Fruit fly (Drosophila melanogaster) whole organism, embryonic: ENCODE results near the gene mats.

Source experiments
- Antp ChIP-seq: fragments of 200-800 bp; sonication (Bioruptor generic); optimal IDR thresholded peaks from 3 replicates; lab custom pipeline; 2016; ENCODE audit warnings: missing biosample characterization, missing genetic modification characterization
- Atf-2 ChIP-seq: fragments of 200-800 bp; sonication (Bioruptor generic); optimal IDR thresholded peaks from 2 replicates; lab custom pipeline; 2016; ENCODE audit warnings: missing biosample characterization, missing genetic modification characterization
- Bdp1 ChIP-seq: fragments of 200-800 bp; sonication (Bioruptor generic); optimal IDR thresholded peaks from 3 replicates; lab custom pipeline; 2016; ENCODE audit warnings: missing biosample characterization, missing genetic modification characterization
- CG10366 ChIP-seq: fragments of 200-800 bp; sonication (Bioruptor generic); IDR thresholded peaks from 2 replicates; pipeline ENCODE4 v1.3.6; 2022; ENCODE audit warnings: missing biosample characterization, missing genetic modification characterization
- CG10462 ChIP-seq: fragments of 200-800 bp; sonication (Bioruptor generic); optimal IDR thresholded peaks from 2 replicates; lab custom pipeline; 2016; ENCODE audit warnings: missing biosample characterization, missing genetic modification characterization
- CG10565 ChIP-seq: fragments of 200-800 bp; sonication (Bioruptor generic); optimal IDR thresholded peaks from 3 replicates; lab custom pipeline; 2016; ENCODE audit warnings: missing biosample characterization, mild to moderate bottlenecking, missing genetic modification characterization
- CG13123 ChIP-seq: fragments of 200-800 bp; sonication (Bioruptor generic); optimal IDR thresholded peaks from 2 replicates; lab custom pipeline; 2016; ENCODE audit warnings: missing biosample characterization, missing genetic modification characterization
- CG15011 ChIP-seq: fragments of 200-800 bp; sonication (Bioruptor generic); optimal IDR thresholded peaks from 3 replicates; lab custom pipeline; 2018; ENCODE audit warnings: missing biosample characterization, mild to moderate bottlenecking, missing genetic modification characterization
- CG17186 ChIP-seq: fragments of 200-800 bp; sonication (Bioruptor generic); optimal IDR thresholded peaks from 3 replicates; lab custom pipeline; 2017; ENCODE audit warnings: missing biosample characterization, missing genetic modification reagents, missing genetic modification characterization
- CG2202 ChIP-seq: fragments of 200-800 bp; sonication (Bioruptor generic); optimal IDR thresholded peaks from 2 replicates; lab custom pipeline; 2018; ENCODE audit warnings: missing biosample characterization, mild to moderate bottlenecking, missing genetic modification characterization
- CG30403 ChIP-seq: fragments of 200-800 bp; sonication (Bioruptor generic); optimal IDR thresholded peaks from 3 replicates; lab custom pipeline; 2016; ENCODE audit warnings: missing biosample characterization, missing genetic modification characterization
- CG31388 ChIP-seq: fragments of 200-800 bp; sonication (Bioruptor generic); optimal IDR thresholded peaks from 2 replicates; lab custom pipeline; 2016; ENCODE audit warnings: missing biosample characterization, missing genetic modification characterization
- CG31441 ChIP-seq: fragments of 200-800 bp; sonication (Bioruptor generic); IDR thresholded peaks from 2 replicates; pipeline ENCODE4 v1.3.6; 2022; ENCODE audit warnings: missing biosample characterization, missing genetic modification characterization
- CG4617 ChIP-seq: fragments of 200-800 bp; sonication (Bioruptor generic); optimal IDR thresholded peaks from 3 replicates; lab custom pipeline; 2016; ENCODE audit warnings: missing biosample characterization, missing genetic modification characterization, borderline replicate concordance
- CG9437 ChIP-seq: fragments of 200-800 bp; sonication (Bioruptor generic); optimal IDR thresholded peaks from 2 replicates; lab custom pipeline; 2018; ENCODE audit warnings: missing biosample characterization, mild to moderate bottlenecking, missing genetic modification characterization
- CG9727 ChIP-seq: fragments of 200-800 bp; sonication (Bioruptor generic); optimal IDR thresholded peaks from 3 replicates; lab custom pipeline; 2017; ENCODE audit warnings: missing biosample characterization, mild to moderate bottlenecking, missing genetic modification characterization
- Dfd ChIP-seq, 2 experiments: fragments of >200 bp; optimal IDR thresholded peaks; 2 replicates each; lab custom pipeline; 2017; ENCODE audit warnings: missing biosample characterization in 2 of 2, missing genetic modification characterization in 2 of 2
- Dref ChIP-seq: fragments of 200-800 bp; sonication (Bioruptor generic); IDR thresholded peaks from 2 replicates; pipeline ENCODE4 v1.3.6; 2022; ENCODE audit warnings: missing biosample characterization, missing genetic modification characterization
- Elba2 ChIP-seq: fragments of 200-800 bp; sonication (Bioruptor generic); optimal IDR thresholded peaks from 3 replicates; lab custom pipeline; 2016; ENCODE audit warnings: missing biosample characterization, missing genetic modification characterization
- HmgD ChIP-seq: fragments of 200-800 bp; sonication (Bioruptor generic); optimal IDR thresholded peaks from 3 replicates; lab custom pipeline; 2016; ENCODE audit warnings: missing biosample characterization, missing genetic modification characterization
- Hmx ChIP-seq: fragments of 200-800 bp; sonication (Bioruptor generic); optimal IDR thresholded peaks from 2 replicates; lab custom pipeline; 2016; ENCODE audit warnings: missing biosample characterization, missing genetic modification characterization
- Neu2 ChIP-seq: fragments of 200-800 bp; sonication (Bioruptor generic); optimal IDR thresholded peaks from 3 replicates; lab custom pipeline; 2016; ENCODE audit warnings: missing biosample characterization, missing genetic modification characterization, borderline replicate concordance
- Nf-YA ChIP-seq: fragments of 200-800 bp; sonication (Bioruptor generic); IDR thresholded peaks from 2 replicates; pipeline ENCODE4 v1.3.6; 2022; ENCODE audit warnings: missing biosample characterization, missing genetic modification characterization
- Six4 ChIP-seq: fragments of 200-800 bp; sonication (Bioruptor generic); optimal IDR thresholded peaks from 2 replicates; lab custom pipeline; 2016; ENCODE audit warnings: missing biosample characterization, missing genetic modification characterization
- Usf ChIP-seq: fragments of 200-800 bp; sonication (Bioruptor generic); optimal IDR thresholded peaks from 2 replicates; lab custom pipeline; 2017; ENCODE audit warnings: missing genotype, missing biosample characterization, missing genetic modification characterization
- abd-A ChIP-seq: fragments of 200-800 bp; sonication (Bioruptor generic); optimal IDR thresholded peaks from 3 replicates; lab custom pipeline; 2019; ENCODE audit warnings: missing biosample characterization, mild to moderate bottlenecking, missing genetic modification characterization, moderate library complexity
- chif ChIP-seq, 2 experiments: fragments of 200-800 bp; sonication (Bioruptor generic); optimal IDR thresholded peaks; 3 replicates each; lab custom pipeline; 2016; ENCODE audit warnings: missing biosample characterization in 2 of 2, missing genetic modification characterization in 2 of 2
- chinmo ChIP-seq: fragments of 200-800 bp; sonication (Bioruptor generic); IDR thresholded peaks from 4 replicates; pipeline ENCODE4 v1.3.6; 2022; ENCODE audit warnings: missing biosample characterization, missing genetic modification characterization; ENCODE audit not compliant: partially characterized antibody
- dpn ChIP-seq, 2 experiments: fragments of 200-800 bp; sonication (Bioruptor generic); optimal IDR thresholded peaks; 3 replicates each; lab custom pipeline; 2016; ENCODE audit warnings: missing biosample characterization in 2 of 2, missing genetic modification characterization in 2 of 2
- dysf ChIP-seq: fragments of 200-800 bp; sonication (Bioruptor generic); IDR thresholded peaks from 3 replicates; pipeline ENCODE4 v1.3.6; 2022; ENCODE audit warnings: missing biosample characterization, missing genetic modification characterization
- emc ChIP-seq: fragments of 200-800 bp; sonication (Bioruptor generic); optimal IDR thresholded peaks from 2 replicates; lab custom pipeline; 2016; ENCODE audit warnings: missing biosample characterization, missing genetic modification characterization
- gem ChIP-seq: fragments of 200-800 bp; sonication (Bioruptor generic); optimal IDR thresholded peaks from 2 replicates; lab custom pipeline; 2019; ENCODE audit warnings: missing biosample characterization, mild to moderate bottlenecking, missing genetic modification characterization, moderate library complexity
- gsb ChIP-seq: fragments of 200-800 bp; sonication (Bioruptor generic); IDR thresholded peaks from 2 replicates; pipeline ENCODE4 v1.3.6; 2022; ENCODE audit warnings: missing biosample characterization, missing genetic modification characterization
- gsb-n ChIP-seq: fragments of 200-800 bp; sonication (Bioruptor generic); optimal IDR thresholded peaks from 3 replicates; lab custom pipeline; 2018; ENCODE audit warnings: missing biosample characterization, mild to moderate bottlenecking, missing genetic modification characterization
- hbn ChIP-seq: fragments of 200-800 bp; sonication (Bioruptor generic); IDR thresholded peaks from 2 replicates; pipeline ENCODE4 v1.3.6; 2022; ENCODE audit warnings: missing biosample characterization, missing genetic modification characterization; ENCODE audit not compliant: partially characterized antibody
- nerfin-1 ChIP-seq: fragments of 200-800 bp; sonication (Bioruptor generic); optimal IDR thresholded peaks from 3 replicates; lab custom pipeline; 2019; ENCODE audit warnings: missing biosample characterization, mild to moderate bottlenecking, missing genetic modification characterization, moderate library complexity
- onecut ChIP-seq: fragments of 200-800 bp; sonication (Bioruptor generic); IDR thresholded peaks from 2 replicates; pipeline ENCODE4 v1.3.6; 2022; ENCODE audit warnings: missing biosample characterization, missing genetic modification characterization
- otp ChIP-seq: fragments of 200-800 bp; sonication (Bioruptor generic); IDR thresholded peaks from 3 replicates; pipeline ENCODE4, ENCODE4 v1.3.6; 2022; ENCODE audit warnings: missing biosample characterization, missing genetic modification characterization
- phol ChIP-seq: fragments of 200-800 bp; sonication (Bioruptor generic); optimal IDR thresholded peaks from 3 replicates; lab custom pipeline; 2018; ENCODE audit warnings: missing biosample characterization, mild to moderate bottlenecking, missing genetic modification characterization, moderate library complexity
- pum ChIP-seq: fragments of 200-800 bp; sonication (Bioruptor generic); optimal IDR thresholded peaks from 2 replicates; lab custom pipeline; 2016; ENCODE audit warnings: missing biosample characterization, missing genetic modification characterization
- repo ChIP-seq: fragments of 200-800 bp; sonication (Bioruptor generic); optimal IDR thresholded peaks from 2 replicates; lab custom pipeline; 2016; ENCODE audit warnings: missing biosample characterization, missing genetic modification characterization
- sd ChIP-seq: fragments of 200-800 bp; sonication (Bioruptor generic); optimal IDR thresholded peaks from 3 replicates; lab custom pipeline; 2018; ENCODE audit warnings: missing biosample characterization, mild to moderate bottlenecking, missing genetic modification characterization, moderate library complexity
- sisA ChIP-seq: fragments of 200-800 bp; sonication (Bioruptor generic); IDR thresholded peaks from 2 replicates; pipeline ENCODE4 v1.3.6; 2022; ENCODE audit warnings: missing biosample characterization, missing genetic modification characterization
- slbo ChIP-seq: fragments of 200-800 bp; sonication (Bioruptor generic); IDR thresholded peaks from 2 replicates; pipeline ENCODE4 v1.3.6; 2022; ENCODE audit warnings: missing biosample characterization, missing genetic modification characterization
- sna ChIP-seq: fragments of 200-800 bp; sonication (Bioruptor generic); IDR thresholded peaks from 2 replicates; pipeline ENCODE4 v1.3.6; 2022; ENCODE audit warnings: missing biosample characterization, missing genetic modification characterization; ENCODE audit not compliant: partially characterized antibody
- sr ChIP-seq: fragments of 200-800 bp; sonication (Bioruptor generic); IDR thresholded peaks from 3 replicates; pipeline ENCODE4 v1.3.6; 2022; ENCODE audit warnings: missing biosample characterization, missing genetic modification characterization
- sug ChIP-seq: fragments of 200-800 bp; optimal IDR thresholded peaks from 2 replicates; lab custom pipeline; 2019; ENCODE audit warnings: missing biosample characterization, mild to moderate bottlenecking, missing genetic modification characterization, moderate library complexity
- tll ChIP-seq, 2 experiments: fragments of 200-800 bp in 1 of 2; fragments of >200 bp in 1 of 2; sonication (Bioruptor generic) in 1 of 2; optimal IDR thresholded peaks; 2 replicates each; lab custom pipeline; 2017 to 2019; ENCODE audit warnings: missing biosample characterization in 2 of 2, missing genetic modification characterization in 2 of 2, mild to moderate bottlenecking in 1 of 2, moderate library complexity in 1 of 2
- unpg ChIP-seq: fragments of 200-800 bp; sonication (Bioruptor generic); optimal IDR thresholded peaks from 3 replicates; lab custom pipeline; 2018; ENCODE audit warnings: missing biosample characterization, mild to moderate bottlenecking, missing genetic modification characterization, moderate library complexity

mats gene

dm6 chr3R:22461673-22462585 lies 41.0 kb downstream of the mats start, which contains the start of the genes Rpn7 and AP-2mu (continued):
- TF ChIP-seq CG13123 (GFP tag; lab: Kevin White, UChicago) = no peak
- TF ChIP-seq nerfin-1 (tag; lab: Kevin White, UChicago) = peak; percentile 26
- TF ChIP-seq CG4617 (GFP tag; lab: Kevin White, UChicago) = peak; percentile 11
- no peak for TF ChIP-seq chinmo (GFP tag; lab: Robert Waterston, UW)
- TF ChIP-seq Dfd (GFP tag; optimal IDR thresholded peaks at IDR 0.05; lab: Kevin White, UChicago) = no peak
- TF ChIP-seq CG31388 = no peak
- no peak for TF ChIP-seq pum (GFP tag; lab: Kevin White, UChicago)
- TF ChIP-seq sr (GFP tag; lab: Robert Waterston, UW) = no peak
- no peak for TF ChIP-seq otp
- TF ChIP-seq CG9437 (GFP tag; lab: Kevin White, UChicago) = no peak
- TF ChIP-seq sd = peak; percentile 7
- peak; percentile 61 for TF ChIP-seq Dref (GFP tag; lab: Robert Waterston, UW)
- no peak for TF ChIP-seq CG10462 (GFP tag; lab: Kevin White, UChicago)
- TF ChIP-seq Nf-YA (GFP tag; lab: Robert Waterston, UW) = no peak
- TF ChIP-seq unpg (GFP tag; lab: Kevin White, UChicago) = no peak
- TF ChIP-seq Bdp1 (GFP tag; lab: Kevin White, UChicago) = no peak
- TF ChIP-seq repo (GFP tag; lab: Kevin White, UChicago) = no peak
- peak; percentile 18 for TF ChIP-seq sug (tag; lab: Kevin White, UChicago)
- no peak for TF ChIP-seq Hmx
- TF ChIP-seq Usf (GFP tag; lab: Kevin White, UChicago) = no peak
- peak; percentile 95 for TF ChIP-seq Elba2 (GFP tag; lab: Kevin White, UChicago)
- TF ChIP-seq chif (GFP tag; optimal IDR thresholded peaks at IDR 0.05; lab: Kevin White, UChicago) = no peak
- peak; percentile 19 for TF ChIP-seq CG9727 (GFP tag; lab: Kevin White, UChicago)
- TF ChIP-seq slbo (GFP tag; lab: Robert Waterston, UW) = peak; percentile 11; the same call in 1 of the 2 replicates
- TF ChIP-seq onecut = peak; percentile 85
- no peak for TF ChIP-seq CG15011
- no peak for TF ChIP-seq sna (GFP tag; lab: Robert Waterston, UW)
- no peak for TF ChIP-seq Atf-2 (GFP tag; lab: Kevin White, UChicago)
- TF ChIP-seq gsb = no peak
- no peak for TF ChIP-seq HmgD (GFP tag; lab: Kevin White, UChicago)
- no peak for TF ChIP-seq gsb-n (tag; lab: Kevin White, UChicago)
- TF ChIP-seq sisA (GFP tag; lab: Robert Waterston, UW) = no peak
- TF ChIP-seq emc (GFP tag; lab: Kevin White, UChicago) = no peak
- TF ChIP-seq tll (GFP tag; optimal IDR thresholded peaks at IDR 0.05; lab: Kevin White, UChicago) = peak in 1 of 2 experiments; percentile 2
- TF ChIP-seq CG10565 = no peak
- peak; percentile 44 for TF ChIP-seq phol (tag; lab: Kevin White, UChicago)
- TF ChIP-seq abd-A (tag; lab: Kevin White, UChicago) = no peak
- no peak for TF ChIP-seq dpn (GFP tag; optimal IDR thresholded peaks at IDR 0.05; lab: Kevin White, UChicago)
- TF ChIP-seq Neu2 (GFP tag; lab: Kevin White, UChicago) = no peak
- TF ChIP-seq CG31441 = peak; percentile 52; the same call in 1 of the 2 replicates
- no peak for TF ChIP-seq Six4
- peak; percentile 54 for TF ChIP-seq CG30403 (GFP tag; lab: Kevin White, UChicago)
- TF ChIP-seq Antp = no peak
- no peak for TF ChIP-seq gem
- TF ChIP-seq CG17186 (GFP tag; lab: Kevin White, UChicago) = peak; percentile 10
- no peak for TF ChIP-seq hbn (GFP tag; lab: Robert Waterston, UW)
- no peak for TF ChIP-seq CG2202 (tag; lab: Kevin White, UChicago)
- TF ChIP-seq dysf (GFP tag; lab: Robert Waterston, UW) = no peak
- TF ChIP-seq CG10366 = no peak
